Worm (Caenorhabditis elegans): ENCODE results near the gene rnp-9.

rnp-9 gene

DNA sequence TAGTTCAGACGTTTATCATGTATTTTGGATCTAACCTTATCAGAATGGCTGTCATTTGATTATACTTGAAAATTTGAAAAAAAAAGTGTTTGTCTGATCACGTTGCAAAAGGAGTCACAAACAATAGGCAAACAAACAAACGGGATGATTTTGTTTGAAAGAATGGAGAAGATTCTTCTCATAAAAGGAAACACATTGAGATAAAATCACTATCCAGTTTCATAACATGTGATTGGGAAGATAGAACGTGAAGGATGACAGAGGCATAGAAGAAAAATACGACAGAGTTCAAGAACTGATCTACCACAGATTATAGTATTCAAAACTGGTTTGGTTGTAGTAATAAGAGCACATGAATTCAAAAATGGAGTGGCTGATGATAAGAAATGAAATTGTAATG, 51.7 kb downstream of the rnp-9 start, which contains the start of gene F44A6.5 (continued):
- TF ChIP-seq rec-8 (tag; optimal IDR thresholded peaks at IDR 0.05) = no peak
- TF ChIP-seq nfyb-1 (GFP tag; IDR thresholded peaks at IDR 0.05) = no peak
- peak; percentile 2 for TF ChIP-seq tbp1 (GFP tag; optimal IDR thresholded peaks at IDR 0.05)
- no peak for TF ChIP-seq ZK185.1 (tag; optimal IDR thresholded peaks at IDR 0.05; ENCODE audit: poor library complexity, severe bottlenecking)
- TF ChIP-seq rcor-1 (GFP tag; IDR thresholded peaks at IDR 0.05) = no peak
- TF ChIP-seq ets-4 (GFP tag; optimal IDR thresholded peaks at IDR 0.05) = no peak
- TF ChIP-seq lsl-1 (GFP tag; optimal IDR thresholded peaks at IDR 0.05) = no peak
- TF ChIP-seq lir-1 (GFP tag; conservative IDR thresholded peaks at IDR 0.05) = no peak
- peak; percentile 53 for TF ChIP-seq nhr-80 (tag; optimal IDR thresholded peaks at IDR 0.05)
- TF ChIP-seq Y67H2A.10 (GFP tag; conservative IDR thresholded peaks at IDR 0.05) = no peak
- TF ChIP-seq sptf-2 (GFP tag; optimal IDR thresholded peaks at IDR 0.05) = no peak
- TF ChIP-seq B0261.1 (tag; optimal IDR thresholded peaks at IDR 0.05) = no peak
- no peak for TF ChIP-seq egrh-3 (GFP tag; IDR thresholded peaks at IDR 0.05)
- TF ChIP-seq F52B5.7 (tag; optimal IDR thresholded peaks at IDR 0.05) = no peak
- no peak for TF ChIP-seq nfya-1 (tag; optimal IDR thresholded peaks at IDR 0.05; ENCODE audit: borderline replicate concordance, insufficient read depth)
- TF ChIP-seq madf-6 (GFP tag; IDR thresholded peaks at IDR 0.05) = no peak
- TF ChIP-seq F23B12.7 (tag; optimal IDR thresholded peaks at IDR 0.05; ENCODE audit: insufficient read depth) = peak; percentile 2
- no peak for TF ChIP-seq aptf-2 (GFP tag; conservative IDR thresholded peaks at IDR 0.05)
- TF ChIP-seq let-607 (tag; optimal IDR thresholded peaks at IDR 0.05) = no peak
- no peak for TF ChIP-seq hsf-1 (GFP tag; IDR thresholded peaks at IDR 0.05)
- TF ChIP-seq dpl-1 (GFP tag; optimal IDR thresholded peaks at IDR 0.05) = no peak
- TF ChIP-seq Y56A3A.18 (GFP tag; IDR thresholded peaks at IDR 0.05) = no peak
- no peak for TF ChIP-seq athp-1 (tag; optimal IDR thresholded peaks at IDR 0.05)
- TF ChIP-seq atf-7 (tag; optimal IDR thresholded peaks at IDR 0.05) = no peak
- no peak for TF ChIP-seq ztf-28 (GFP tag; IDR thresholded peaks at IDR 0.05)
- TF ChIP-seq madf-3 (GFP tag; IDR thresholded peaks at IDR 0.05) = no peak
- TF ChIP-seq ztf-25 (GFP tag; IDR thresholded peaks at IDR 0.05) = no peak
- no peak for TF ChIP-seq efl-1 (GFP tag; optimal IDR thresholded peaks at IDR 0.05)
- TF ChIP-seq akir-1 (GFP tag; optimal IDR thresholded peaks at IDR 0.05) = no peak
- TF ChIP-seq ztf-22 (GFP tag; optimal IDR thresholded peaks at IDR 0.05) = no peak
- TF ChIP-seq snpc-4 (GFP tag; optimal IDR thresholded peaks at IDR 0.05) = no peak
- TF ChIP-seq snpc-4 (tag; optimal IDR thresholded peaks at IDR 0.05) = no peak

DNA sequence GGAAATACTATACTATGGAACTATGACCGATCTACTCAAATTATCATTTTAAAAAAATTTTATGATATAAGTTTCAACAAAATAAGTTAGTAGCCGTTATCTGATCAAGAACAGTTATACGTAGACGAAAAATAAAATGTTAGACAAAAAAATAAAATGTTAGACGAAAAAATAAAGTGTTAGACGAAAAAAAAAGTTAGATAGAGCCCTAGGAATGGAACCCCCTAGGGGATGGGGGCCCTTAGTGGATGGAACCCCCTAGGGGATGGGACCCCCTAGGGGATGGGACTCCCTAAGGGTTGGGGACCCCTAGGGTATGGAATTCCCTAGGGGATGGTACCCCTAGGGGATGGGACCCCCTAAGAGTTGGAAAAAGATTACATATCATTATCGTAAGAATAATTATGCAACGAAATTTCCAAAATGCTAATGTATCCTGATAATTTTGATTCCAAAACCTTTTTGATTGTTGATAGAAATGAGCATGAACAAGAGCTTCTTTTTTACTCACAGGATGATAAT, 52.1 kb downstream of the rnp-9 start:
- TF ChIP-seq ztf-28 (GFP tag; IDR thresholded peaks at IDR 0.05) (no peak), let-526 (GFP tag; IDR thresholded peaks at IDR 0.05) (0 out of 2 replicates have a peak, but pooled peaks have one; percentile 27), dox-1 (GFP tag; IDR thresholded peaks at IDR 0.05) (0 out of 2 replicates have a peak, but pooled peaks have one; percentile 15), lir-1 (GFP tag; conservative IDR thresholded peaks at IDR 0.05) (no peak), mcd-1 (GFP tag; IDR thresholded peaks at IDR 0.05) (no peak), F57C9.4 (tag; optimal IDR thresholded peaks at IDR 0.05) (no peak), ztf-22 (GFP tag; optimal IDR thresholded peaks at IDR 0.05) (no peak), nhr-90 (tag; optimal IDR thresholded peaks at IDR 0.05) (no peak), Y67H2A.10 (GFP tag; conservative IDR thresholded peaks at IDR 0.05) (no peak), C06A6.2 (GFP tag; conservative IDR thresholded peaks at IDR 0.05) (no peak), F37B4.10 (GFP tag; IDR thresholded peaks at IDR 0.05) (0 out of 2 replicates have a peak, but pooled peaks have one; percentile 90), Y95B8A.8 (GFP tag; IDR thresholded peaks at IDR 0.05) (no peak), lsy-27 (tag; optimal IDR thresholded peaks at IDR 0.05; ENCODE audit: borderline replicate concordance, insufficient read depth) (no peak), bed-1 (GFP tag; IDR thresholded peaks at IDR 0.05) (no peak), let-607 (tag; optimal IDR thresholded peaks at IDR 0.05) (no peak), T07F8.4 (tag; optimal IDR thresholded peaks at IDR 0.05) (no peak), K11D2.4 (GFP tag; IDR thresholded peaks at IDR 0.05) (no peak), Y53G8AR.9 (GFP tag; conservative IDR thresholded peaks at IDR 0.05) (0 out of 2 replicates have a peak, but pooled peaks have one; percentile 21)
